Fruit fly (Drosophila melanogaster) whole organism, wandering third instar larva: ENCODE data around the gene Snx3.

Experiments
- Abd-B ChIP-seq: fragments of >200 bp; optimal IDR thresholded peaks from 2 replicates; lab custom pipeline; 2017; ENCODE audit warnings: missing biosample characterization, missing genetic modification characterization
- Dfd ChIP-seq: fragments of >200 bp; optimal IDR thresholded peaks from 2 replicates; lab custom pipeline; 2017; ENCODE audit warnings: missing biosample characterization, missing genetic modification characterization
- GATAd ChIP-seq: sonication (Bioruptor generic); optimal IDR thresholded peaks from 2 replicates; lab custom pipeline; 2016; ENCODE audit warnings: missing biosample characterization, missing genetic modification characterization
- HLH106 ChIP-seq: fragments of 200-800 bp; optimal IDR thresholded peaks from 3 replicates; lab custom pipeline; 2019; ENCODE audit warnings: missing biosample characterization, mild to moderate bottlenecking, missing genetic modification characterization, moderate library complexity
- Hr78 ChIP-seq: fragments of >200 bp; optimal IDR thresholded peaks from 2 replicates; lab custom pipeline; 2017; ENCODE audit warnings: missing biosample characterization, missing genetic modification characterization
- Hr83 ChIP-seq: fragments of 200-300 bp; sonication (Bioruptor generic); optimal IDR thresholded peaks from 2 replicates; lab custom pipeline; 2016; ENCODE audit warnings: missing biosample characterization, mild to moderate bottlenecking, missing genetic modification characterization, moderate library complexity; ENCODE audit not compliant: poor library complexity, severe bottlenecking
- Jra ChIP-seq: sonication (Bioruptor generic); optimal IDR thresholded peaks from 2 replicates; lab custom pipeline; 2016; ENCODE audit warnings: missing biosample characterization, missing genetic modification characterization
- Myc ChIP-seq: fragments of >200 bp; optimal IDR thresholded peaks from 2 replicates; lab custom pipeline; 2017
- N ChIP-seq: fragments of >200 bp; optimal IDR thresholded peaks from 2 replicates; lab custom pipeline; 2018; ENCODE audit warnings: missing biosample characterization, missing external identifiers, missing genetic modification characterization
- OdsH ChIP-seq: fragments of 200-800 bp; sonication (Bioruptor generic); optimal IDR thresholded peaks from 2 replicates; lab custom pipeline; 2016; ENCODE audit warnings: missing biosample characterization, mild to moderate bottlenecking, missing genetic modification characterization
- Rel ChIP-seq, 2 experiments: fragments of 200-800 bp; sonication (Bioruptor generic) in 1 of 2; optimal IDR thresholded peaks; 2 replicates in 1 of 2; 3 replicates in 1 of 2; lab custom pipeline; 2016 to 2019; ENCODE audit warnings: mild to moderate bottlenecking in 2 of 2, missing biosample characterization in 2 of 2, missing genetic modification characterization in 2 of 2, moderate library complexity in 1 of 2
- Vsx2 ChIP-seq: fragments of 200-300, 225-300 bp; sonication (Bioruptor generic); optimal IDR thresholded peaks from 2 replicates; lab custom pipeline; 2018; ENCODE audit warnings: missing biosample characterization, missing genetic modification characterization; ENCODE audit not compliant: partially characterized antibody
- br ChIP-seq: fragments of 200-800 bp; sonication (Bioruptor generic); optimal IDR thresholded peaks from 2 replicates; lab custom pipeline; 2016; ENCODE audit warnings: missing biosample characterization, missing genetic modification characterization
- brk ChIP-seq: fragments of 200-800 bp; sonication (Bioruptor generic); optimal IDR thresholded peaks from 2 replicates; lab custom pipeline; 2016; ENCODE audit warnings: missing biosample characterization, mild to moderate bottlenecking, missing genetic modification characterization
- dl ChIP-seq, 2 experiments: fragments of 175-275, 200-275 bp in 1 of 2; fragments of 200-275 bp in 1 of 2; sonication (Bioruptor generic); optimal IDR thresholded peaks; lab custom pipeline; 2018; ENCODE audit warnings: mild to moderate bottlenecking in 2 of 2, missing biosample characterization in 2 of 2, missing genetic modification characterization in 2 of 2, moderate library complexity in 2 of 2; ENCODE audit not compliant: partially characterized antibody in 2 of 2, insufficient read depth in 1 of 2
- dmrt93B ChIP-seq: fragments of 200-800 bp; sonication (Bioruptor generic); optimal IDR thresholded peaks from 2 replicates; lab custom pipeline; 2018; ENCODE audit warnings: missing biosample characterization, mild to moderate bottlenecking, missing genetic modification characterization
- dsf ChIP-seq: sonication (Bioruptor generic); optimal IDR thresholded peaks from 2 replicates; lab custom pipeline; 2016; ENCODE audit warnings: missing biosample characterization, missing genetic modification characterization, borderline replicate concordance
- ey ChIP-seq: fragments of 200-800 bp; sonication (Bioruptor generic); optimal IDR thresholded peaks from 2 replicates; lab custom pipeline; 2016; ENCODE audit warnings: missing biosample characterization, missing genetic modification characterization
- foxo ChIP-seq, 2 experiments: fragments of 200-800 bp; sonication (Bioruptor generic); optimal IDR thresholded peaks; 2 replicates in 1 of 2; 3 replicates in 1 of 2; lab custom pipeline; 2016 to 2017; ENCODE audit warnings: missing biosample characterization in 2 of 2, missing genetic modification characterization in 2 of 2
- fru ChIP-seq: fragments of 200-800 bp; sonication (Bioruptor generic); optimal IDR thresholded peaks from 3 replicates; lab custom pipeline; 2016; ENCODE audit warnings: missing biosample characterization, mild to moderate bottlenecking, missing genetic modification characterization
- h ChIP-seq: fragments of 200-800 bp; sonication (Bioruptor generic); optimal IDR thresholded peaks from 3 replicates; lab custom pipeline; 2016; ENCODE audit warnings: missing biosample characterization, mild to moderate bottlenecking, missing genetic modification characterization
- pan ChIP-seq: fragments of >200 bp; optimal IDR thresholded peaks from 2 replicates; lab custom pipeline; 2017
- psq ChIP-seq: fragments of 200-800 bp; sonication (Bioruptor generic); optimal IDR thresholded peaks from 3 replicates; lab custom pipeline; 2017; ENCODE audit warnings: missing biosample characterization, mild to moderate bottlenecking, missing genetic modification characterization, moderate library complexity
- rgr ChIP-seq: fragments of 200-800 bp; sonication (Bioruptor generic); optimal IDR thresholded peaks from 3 replicates; lab custom pipeline; 2016; ENCODE audit warnings: missing biosample characterization, mild to moderate bottlenecking, missing genetic modification characterization
- sage ChIP-seq: fragments of 200-800 bp; sonication (Bioruptor generic); optimal IDR thresholded peaks from 2 replicates; lab custom pipeline; 2016; ENCODE audit warnings: missing biosample characterization, mild to moderate bottlenecking, missing genetic modification characterization
- sv ChIP-seq: fragments of 200-800 bp; sonication (Bioruptor generic); optimal IDR thresholded peaks from 3 replicates; lab custom pipeline; 2016; ENCODE audit warnings: missing biosample characterization, missing genetic modification characterization
- tai ChIP-seq: sonication (Bioruptor generic); optimal IDR thresholded peaks from 2 replicates; lab custom pipeline; 2016; ENCODE audit warnings: missing biosample characterization, missing genetic modification characterization
- woc ChIP-seq: sonication (Bioruptor generic); optimal IDR thresholded peaks from 2 replicates; lab custom pipeline; 2016; ENCODE audit warnings: missing biosample characterization, mild to moderate bottlenecking, missing genetic modification characterization

Snx3 gene

dm6 chr3R:12652736-12653135 lies 24.9 kb downstream of the Snx3 start:
- no peak for TF ChIP-seq ey (GFP tag; lab: Kevin White, UChicago)
- TF ChIP-seq N (GFP tag; lab: Kevin White, UChicago): peak; percentile 13
- TF ChIP-seq Myc: peak; percentile 83

DNA sequence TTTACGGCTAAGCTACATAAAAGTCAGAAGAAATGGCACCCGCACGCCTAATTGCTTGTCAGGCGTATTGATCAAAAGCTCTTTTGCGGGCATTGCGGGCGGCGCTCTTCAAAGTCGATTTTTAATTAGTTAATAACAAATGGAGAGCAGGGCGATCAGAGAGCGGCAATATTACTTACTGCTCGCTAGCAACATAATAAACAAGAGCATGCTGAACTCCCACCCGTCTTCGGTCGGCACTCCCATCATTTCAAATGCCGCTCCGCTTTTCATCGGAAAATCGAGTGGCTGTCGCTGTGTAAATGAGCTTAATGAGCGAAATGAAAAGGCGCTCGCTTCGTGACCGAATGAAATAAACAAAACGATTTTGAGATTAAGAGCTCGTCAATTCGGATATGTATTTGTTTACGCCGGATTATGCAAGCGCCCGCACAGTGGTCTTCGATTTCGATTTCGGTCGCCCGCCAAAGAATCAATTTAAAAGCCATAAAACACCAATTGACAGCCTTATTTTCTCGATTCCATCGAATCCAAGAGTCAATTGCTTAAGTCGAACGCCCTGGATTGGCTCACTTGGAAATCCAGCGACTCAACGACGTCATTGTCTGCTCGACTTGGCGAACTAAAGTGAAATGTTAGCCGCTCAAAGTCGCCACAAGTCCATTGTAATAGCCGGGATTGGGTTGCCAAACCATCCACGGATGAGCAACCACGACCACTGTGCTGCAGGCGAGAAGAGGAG lies 25.9 kb downstream of the Snx3 start:
- no peak for TF ChIP-seq Jra
- TF ChIP-seq sv (GFP tag; lab: Kevin White, UChicago): peak; percentile 61
- TF ChIP-seq, all 38 proteins: peak for 1

DNA sequence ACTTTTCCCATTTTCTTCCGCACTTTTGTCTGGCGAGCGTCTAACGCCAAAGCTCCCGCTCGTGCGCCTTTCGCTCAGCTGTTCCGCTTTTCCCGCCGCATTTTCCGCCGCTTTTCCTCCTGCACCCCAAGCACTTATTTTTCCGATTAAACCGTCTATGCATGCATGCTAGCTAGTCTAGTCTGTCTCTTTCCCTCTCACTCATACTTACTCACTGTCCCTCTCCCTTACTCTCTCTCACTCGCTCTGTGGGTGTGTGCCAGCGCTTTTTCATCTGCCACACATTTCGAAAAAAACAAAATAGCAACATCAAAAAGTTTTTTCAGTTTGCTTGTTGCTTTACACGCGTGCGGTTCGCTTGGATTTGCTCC lies 26.4 kb downstream of the Snx3 start, which contains the start of gene CG6225:
Gene CG6225 (plus strand): TSS at position 325 of the 371 bp plus-strand sequence.
- TF ChIP-seq sage (GFP tag; lab: Kevin White, UChicago) (no peak), Hr83 (GFP tag; lab: Kevin White, UChicago) (no peak), Myc (no peak), OdsH (GFP tag; lab: Kevin White, UChicago) (no peak), fru (GFP tag; lab: Kevin White, UChicago) (no peak), rgr (GFP tag; lab: Kevin White, UChicago) (no peak), pan (no peak), psq (GFP tag; lab: Kevin White, UChicago) (no peak), Dfd (GFP tag; lab: Kevin White, UChicago) (no peak), tai (GFP tag; lab: Kevin White, UChicago) (no peak), Rel (GFP tag; optimal IDR thresholded peaks at IDR 0.05; lab: Kevin White, UChicago) (no peak), Rel (tag; optimal IDR thresholded peaks at IDR 0.05; lab: Kevin White, UChicago) (no peak), GATAd (GFP tag; lab: Kevin White, UChicago) (no peak), sv (GFP tag; lab: Kevin White, UChicago) (no peak), Abd-B (GFP tag; lab: Kevin White, UChicago) (no peak), br (no peak), h (GFP tag; lab: Kevin White, UChicago) (no peak), dmrt93B (no peak), foxo (GFP tag; optimal IDR thresholded peaks at IDR 0.05; lab: Kevin White, UChicago) (no peak)

DNA sequence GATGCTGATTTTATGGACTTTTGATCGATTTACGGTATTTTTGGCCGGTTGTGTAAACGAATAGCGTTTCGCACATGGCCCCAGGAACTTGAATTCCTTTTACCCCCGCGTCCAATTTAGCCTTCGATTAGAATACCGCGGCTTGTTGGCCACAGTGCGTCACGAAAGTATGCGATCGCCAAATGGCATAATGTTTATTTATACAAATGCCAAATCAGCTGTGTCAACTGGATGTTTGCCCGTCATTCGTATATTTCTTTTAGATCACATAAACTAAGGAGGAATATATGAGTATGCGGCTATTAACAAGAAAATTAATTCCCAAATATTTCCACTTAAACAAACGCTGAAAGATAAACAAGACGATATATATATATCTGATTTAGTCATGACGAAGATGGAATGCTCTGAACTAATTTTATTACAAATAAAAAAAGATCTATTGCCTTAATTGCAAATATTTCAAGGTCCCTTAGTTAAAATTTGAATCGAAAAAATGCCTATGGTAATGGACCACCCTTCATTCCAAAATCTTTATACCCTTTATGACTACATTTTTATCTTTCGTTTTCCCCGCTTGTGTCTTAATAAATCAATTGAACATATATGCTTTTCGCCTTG lies 29.2 kb downstream of the Snx3 start:
- TF ChIP-seq OdsH (GFP tag; lab: Kevin White, UChicago): peak; percentile 4
- TF ChIP-seq dl (GFP tag; optimal IDR thresholded peaks at IDR 0.05; lab: Kevin White, UChicago; ENCODE audit: insufficient read depth in 1 of 2, partially characterized antibody in 2 of 2): no peak

DNA sequence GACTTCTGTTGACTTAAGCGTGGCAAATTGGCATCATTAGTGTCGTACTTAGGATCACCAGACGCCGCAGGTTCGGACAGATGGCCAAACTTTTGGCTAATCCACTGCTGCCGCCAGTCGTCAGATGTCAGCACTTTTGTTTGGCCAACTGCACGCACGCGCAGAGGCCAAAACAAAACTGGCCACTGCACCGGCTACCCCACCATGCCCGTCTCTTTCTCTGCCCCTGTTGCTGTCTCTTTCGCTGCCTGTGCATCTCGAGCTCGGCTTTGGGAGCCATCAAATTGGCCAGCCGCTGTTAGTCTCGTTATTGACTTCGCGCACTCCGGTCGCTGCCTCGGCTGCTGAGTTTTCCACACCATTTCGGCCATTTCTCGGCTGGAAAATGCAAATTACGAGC lies 34.7 kb downstream of the Snx3 start, which contains the start of gene CG14395:
Gene CG14395 (plus strand): TSS at position 301 of the 400 bp plus-strand sequence.
- TF ChIP-seq Myc: no peak
- TF ChIP-seq woc (GFP tag; lab: Kevin White, UChicago): no peak
- no peak for TF ChIP-seq Dfd (GFP tag; lab: Kevin White, UChicago)
- TF ChIP-seq fru (GFP tag; lab: Kevin White, UChicago): no peak
- no peak for TF ChIP-seq rgr (GFP tag; lab: Kevin White, UChicago)
- TF ChIP-seq brk: no peak
- TF ChIP-seq Abd-B (GFP tag; lab: Kevin White, UChicago): no peak
- no peak for TF ChIP-seq Vsx2 (GFP tag; lab: Kevin White, UChicago)
- no peak for TF ChIP-seq dsf (GFP tag; lab: Kevin White, UChicago)
- no peak for TF ChIP-seq N (GFP tag; lab: Kevin White, UChicago)
- TF ChIP-seq OdsH (GFP tag; lab: Kevin White, UChicago): no peak
- TF ChIP-seq HLH106: no peak
- no peak for TF ChIP-seq dmrt93B
- TF ChIP-seq Hr78 (GFP tag; lab: Kevin White, UChicago): no peak
- no peak for TF ChIP-seq foxo (GFP tag; optimal IDR thresholded peaks at IDR 0.05; lab: Kevin White, UChicago)
